Fruit fly (Drosophila melanogaster) whole organism, embryonic: Measurements from ENCODE around the gene CG5235.
A peak's percentile ranks its signal among the peaks of the same experiment; 100 is the strongest.

Source experiments
- Aef1 ChIP-seq: fragments of 200-800 bp; sonication (Bioruptor generic); IDR thresholded peaks from 3 replicates; pipeline ENCODE4 v1.3.6; 2022; ENCODE audit warnings: missing biosample characterization, missing genetic modification characterization
- CG10209 ChIP-seq: fragments of 200-800 bp; sonication (Bioruptor generic); optimal IDR thresholded peaks from 3 replicates; lab custom pipeline; 2017; ENCODE audit warnings: missing biosample characterization, mild to moderate bottlenecking, missing genetic modification characterization, missing genetic modification reagents
- CG12942 ChIP-seq: fragments of 200-800 bp; sonication (Bioruptor generic); optimal IDR thresholded peaks from 3 replicates; lab custom pipeline; 2016; ENCODE audit warnings: missing biosample characterization, missing genetic modification characterization
- CG13287 ChIP-seq: fragments of 200-800 bp; sonication (Bioruptor generic); IDR thresholded peaks from 2 replicates; pipeline ENCODE4 v1.3.6; 2022; ENCODE audit warnings: missing biosample characterization, missing genetic modification characterization; ENCODE audit not compliant: partially characterized antibody
- CG13894 ChIP-seq: fragments of 200-800 bp; sonication (Bioruptor generic); optimal IDR thresholded peaks from 3 replicates; lab custom pipeline; 2018; ENCODE audit warnings: missing biosample characterization, mild to moderate bottlenecking, missing genetic modification characterization, moderate library complexity
- CG1529 ChIP-seq: fragments of 200-800 bp; sonication (Bioruptor generic); optimal IDR thresholded peaks from 3 replicates; lab custom pipeline; 2018; ENCODE audit warnings: missing biosample characterization, missing genetic modification characterization
- CG17385 ChIP-seq: fragments of 200-800 bp; sonication (Bioruptor generic); optimal IDR thresholded peaks from 3 replicates; lab custom pipeline; 2018; ENCODE audit warnings: missing biosample characterization, mild to moderate bottlenecking, missing genetic modification characterization
- CG17802 ChIP-seq: fragments of 200-800 bp; sonication (Bioruptor generic); optimal IDR thresholded peaks from 2 replicates; lab custom pipeline; 2018; ENCODE audit warnings: missing biosample characterization, mild to moderate bottlenecking, missing genetic modification characterization, moderate library complexity
- CG18262 ChIP-seq: fragments of 200-800 bp; optimal IDR thresholded peaks from 3 replicates; lab custom pipeline; 2019; ENCODE audit warnings: missing biosample characterization, mild to moderate bottlenecking, missing genetic modification characterization, moderate library complexity
- CG32767 ChIP-seq: fragments of 200-800 bp; sonication (Bioruptor generic); IDR thresholded peaks from 2 replicates; pipeline ENCODE4 v1.3.6; 2022; ENCODE audit warnings: missing biosample characterization, missing genetic modification characterization
- CG3407 ChIP-seq: fragments of 200-800 bp; sonication (Bioruptor generic); optimal IDR thresholded peaks from 2 replicates; lab custom pipeline; 2018; ENCODE audit warnings: missing biosample characterization, mild to moderate bottlenecking, missing genetic modification characterization
- CG34422 ChIP-seq: fragments of 200-800 bp; sonication (Bioruptor generic); IDR thresholded peaks from 3 replicates; pipeline ENCODE4 v1.3.6; 2022; ENCODE audit warnings: missing biosample characterization, missing genetic modification characterization
- CG3995 ChIP-seq: fragments of 200-800 bp; sonication (Bioruptor generic); optimal IDR thresholded peaks from 3 replicates; lab custom pipeline; 2016; ENCODE audit warnings: missing biosample characterization, missing genetic modification characterization
- CG7928 ChIP-seq: fragments of 200-800 bp; sonication (Bioruptor generic); optimal IDR thresholded peaks from 2 replicates; lab custom pipeline; 2017; ENCODE audit warnings: missing biosample characterization, mild to moderate bottlenecking, missing genetic modification characterization
- CG7963 ChIP-seq: fragments of 200-800 bp; sonication (Bioruptor generic); IDR thresholded peaks from 3 replicates; pipeline ENCODE4 v1.3.6; 2022; ENCODE audit warnings: missing biosample characterization, missing genetic modification characterization; ENCODE audit not compliant: partially characterized antibody
- CG8290 ChIP-seq, 3 experiments: fragments of 200-800 bp; sonication (Bioruptor generic); optimal IDR thresholded peaks; 2 replicates each; lab custom pipeline; 2016 to 2019; ENCODE audit warnings: missing biosample characterization in 3 of 3, missing genetic modification characterization in 3 of 3, mild to moderate bottlenecking in 2 of 3, moderate library complexity in 1 of 3
- CG8924 ChIP-seq: fragments of 200-800 bp; optimal IDR thresholded peaks from 3 replicates; lab custom pipeline; 2019; ENCODE audit warnings: missing biosample characterization, mild to moderate bottlenecking, missing genetic modification characterization, moderate library complexity
- CG8944 ChIP-seq: fragments of 200-800 bp; sonication (Bioruptor generic); optimal IDR thresholded peaks from 3 replicates; lab custom pipeline; 2016; ENCODE audit warnings: missing biosample characterization, missing genetic modification characterization
- CG9797 ChIP-seq: fragments of 200-800 bp; sonication (Bioruptor generic); optimal IDR thresholded peaks from 3 replicates; lab custom pipeline; 2018; ENCODE audit warnings: missing biosample characterization, mild to moderate bottlenecking, missing genetic modification characterization
- CTCF ChIP-seq: fragments of 200-800 bp; sonication (Bioruptor generic); optimal IDR thresholded peaks from 2 replicates; lab custom pipeline; 2017; ENCODE audit warnings: missing biosample characterization, mild to moderate bottlenecking, missing genetic modification characterization, moderate library complexity
- CrebB ChIP-seq: fragments of 200-800 bp; sonication (Bioruptor generic); optimal IDR thresholded peaks from 3 replicates; lab custom pipeline; 2018; ENCODE audit warnings: missing biosample characterization, mild to moderate bottlenecking, missing genetic modification characterization
- Drgx ChIP-seq: fragments of 200-800 bp; sonication (Bioruptor generic); IDR thresholded peaks from 2 replicates; pipeline ENCODE4 v1.3.6; 2022; ENCODE audit warnings: missing biosample characterization, missing genetic modification characterization
- E2f1 ChIP-seq: fragments of 200-800 bp; sonication (Bioruptor generic); IDR thresholded peaks from 2 replicates; pipeline ENCODE4 v1.3.6; 2022; ENCODE audit warnings: missing biosample characterization, missing genetic modification characterization
- Fer2 ChIP-seq: fragments of 200-800 bp; sonication (Bioruptor generic); optimal IDR thresholded peaks from 2 replicates; lab custom pipeline; 2018; ENCODE audit warnings: missing biosample characterization, mild to moderate bottlenecking, missing genetic modification characterization, moderate library complexity
- MTF-1 ChIP-seq: fragments of 200-800 bp; sonication (Bioruptor generic); optimal IDR thresholded peaks from 2 replicates; lab custom pipeline; 2018; ENCODE audit warnings: missing biosample characterization, mild to moderate bottlenecking, missing genetic modification characterization, borderline replicate concordance
- NC2β ChIP-seq: fragments of 200-800 bp; sonication (Bioruptor generic); optimal IDR thresholded peaks from 2 replicates; lab custom pipeline; 2016; ENCODE audit warnings: missing biosample characterization, missing genetic modification characterization
- Oaz ChIP-seq: fragments of 200-800 bp; sonication (Bioruptor generic); IDR thresholded peaks from 2 replicates; pipeline ENCODE4 v1.3.6; 2022; ENCODE audit warnings: missing biosample characterization, missing genetic modification characterization
- Scr ChIP-seq: fragments of 200-800 bp; sonication (Bioruptor generic); IDR thresholded peaks from 2 replicates; pipeline ENCODE4 v1.3.6; 2022; ENCODE audit warnings: missing biosample characterization, missing genetic modification characterization; ENCODE audit not compliant: partially characterized antibody
- Sin3A ChIP-seq: fragments of >200 bp; optimal IDR thresholded peaks from 2 replicates; lab custom pipeline; 2018
- Tbp ChIP-seq: fragments of >200 bp; optimal IDR thresholded peaks from 2 replicates; lab custom pipeline; 2018; ENCODE audit warnings: missing biosample characterization, missing genetic modification characterization
- al ChIP-seq: fragments of 200-800 bp; sonication (Bioruptor generic); IDR thresholded peaks from 2 replicates; pipeline ENCODE4 v1.3.6; 2022; ENCODE audit warnings: missing biosample characterization, missing genetic modification characterization
- ap ChIP-seq: fragments of 200-800 bp; sonication (Bioruptor generic); IDR thresholded peaks from 2 replicates; pipeline ENCODE4 v1.3.6; 2022; ENCODE audit warnings: missing biosample characterization, missing genetic modification characterization
- cg ChIP-seq: fragments of 200-800 bp; sonication (Bioruptor generic); optimal IDR thresholded peaks from 3 replicates; lab custom pipeline; 2019; ENCODE audit warnings: missing biosample characterization, mild to moderate bottlenecking, missing genetic modification characterization, moderate library complexity
- chinmo ChIP-seq: fragments of 200-800 bp; sonication (Bioruptor generic); IDR thresholded peaks from 4 replicates; pipeline ENCODE4 v1.3.6; 2022; ENCODE audit warnings: missing biosample characterization, missing genetic modification characterization; ENCODE audit not compliant: partially characterized antibody
- corto ChIP-seq: fragments of 200-800 bp; sonication (Bioruptor generic); optimal IDR thresholded peaks from 2 replicates; lab custom pipeline; 2016; ENCODE audit warnings: missing biosample characterization, mild to moderate bottlenecking, missing genetic modification characterization, moderate library complexity
- crc ChIP-seq: fragments of 200-800 bp; sonication (Bioruptor generic); optimal IDR thresholded peaks from 2 replicates; lab custom pipeline; 2016; ENCODE audit warnings: missing biosample characterization, missing genetic modification characterization
- dati ChIP-seq: fragments of 200-800 bp; sonication (Bioruptor generic); IDR thresholded peaks from 2 replicates; pipeline ENCODE4 v1.3.6; 2022; ENCODE audit warnings: missing biosample characterization, missing genetic modification characterization
- dm ChIP-seq: fragments of 200-800 bp; sonication (Bioruptor generic); optimal IDR thresholded peaks from 3 replicates; lab custom pipeline; 2016; ENCODE audit warnings: missing biosample characterization, missing genetic modification characterization
- eyg ChIP-seq: fragments of 200-800 bp; sonication (Bioruptor generic); optimal IDR thresholded peaks from 3 replicates; lab custom pipeline; 2016; ENCODE audit warnings: missing biosample characterization, missing genetic modification characterization
- grau ChIP-seq: fragments of 200-800 bp; optimal IDR thresholded peaks from 3 replicates; lab custom pipeline; 2019; ENCODE audit warnings: missing biosample characterization, mild to moderate bottlenecking, missing genetic modification characterization, moderate library complexity
- gro ChIP-seq: fragments of 200-800 bp; sonication (Bioruptor generic); optimal IDR thresholded peaks from 2 replicates; lab custom pipeline; 2016; ENCODE audit warnings: missing biosample characterization, missing genetic modification characterization
- gsb-n ChIP-seq: fragments of 200-800 bp; sonication (Bioruptor generic); optimal IDR thresholded peaks from 3 replicates; lab custom pipeline; 2018; ENCODE audit warnings: missing biosample characterization, mild to moderate bottlenecking, missing genetic modification characterization
- jumu ChIP-seq: fragments of 200-800 bp; sonication (Bioruptor generic); optimal IDR thresholded peaks from 3 replicates; lab custom pipeline; 2016; ENCODE audit warnings: missing biosample characterization, missing genetic modification characterization
- kay ChIP-seq: fragments of 200-800 bp; sonication (Bioruptor generic); optimal IDR thresholded peaks from 2 replicates; lab custom pipeline; 2016; ENCODE audit warnings: missing biosample characterization, missing genetic modification characterization
- ken ChIP-seq: fragments of 200-800 bp; sonication (Bioruptor generic); IDR thresholded peaks from 3 replicates; pipeline ENCODE4 v1.3.6; 2022; ENCODE audit warnings: missing biosample characterization, missing genetic modification characterization
- knrl ChIP-seq: fragments of 200-800 bp; sonication (Bioruptor generic); IDR thresholded peaks from 3 replicates; pipeline ENCODE4 v1.3.6; 2022; ENCODE audit warnings: missing biosample characterization, missing genetic modification characterization; ENCODE audit not compliant: partially characterized antibody
- maf-S ChIP-seq: fragments of 200-800 bp; sonication (Bioruptor generic); optimal IDR thresholded peaks from 2 replicates; lab custom pipeline; 2016; ENCODE audit warnings: missing biosample characterization, missing genetic modification characterization
- mirr ChIP-seq: fragments of 200-800 bp; sonication (Bioruptor generic); optimal IDR thresholded peaks from 3 replicates; lab custom pipeline; 2018; ENCODE audit warnings: missing biosample characterization, mild to moderate bottlenecking, missing genetic modification characterization
- onecut ChIP-seq: fragments of 200-800 bp; sonication (Bioruptor generic); IDR thresholded peaks from 2 replicates; pipeline ENCODE4 v1.3.6; 2022; ENCODE audit warnings: missing biosample characterization, missing genetic modification characterization
- pnt ChIP-seq: fragments of 200-800 bp; sonication (Bioruptor generic); optimal IDR thresholded peaks from 3 replicates; lab custom pipeline; 2016; ENCODE audit warnings: missing biosample characterization, missing genetic modification characterization
- rib ChIP-seq: fragments of 200-800 bp; sonication (Bioruptor generic); IDR thresholded peaks from 2 replicates; pipeline ENCODE4 v1.3.6; 2022; ENCODE audit warnings: missing biosample characterization, missing genetic modification characterization
- yki ChIP-seq: fragments of >200 bp; optimal IDR thresholded peaks from 3 replicates; lab custom pipeline; 2018

The CG5235 gene

dm6 chr3L:16045831-16046336 lies 44.3 kb downstream of the CG5235 start (continued):
- peak; percentile 78 for TF ChIP-seq CG8290 (GFP tag; optimal IDR thresholded peaks at IDR 0.05; lab: Kevin White, UChicago)
- peak in 1 of 2 experiments; percentile 94 for TF ChIP-seq CG8290 (tag; optimal IDR thresholded peaks at IDR 0.05; lab: Kevin White, UChicago)
- TF ChIP-seq CG10209 (GFP tag; lab: Kevin White, UChicago) = peak; percentile 91
- peak; percentile 97 for TF ChIP-seq Drgx (GFP tag; lab: Robert Waterston, UW)
- peak; percentile 93 for TF ChIP-seq gro (GFP tag; lab: Kevin White, UChicago)
- peak; percentile 90 for TF ChIP-seq CG32767 (GFP tag; lab: Robert Waterston, UW)
- TF ChIP-seq Aef1 (GFP tag; lab: Robert Waterston, UW) = peak; percentile 82
- TF ChIP-seq chinmo (GFP tag; lab: Robert Waterston, UW) = no peak
- peak; percentile 62 for TF ChIP-seq onecut (GFP tag; lab: Robert Waterston, UW)
- no peak for TF ChIP-seq Tbp (GFP tag; lab: Kevin White, UChicago)
- peak; percentile 78 for TF ChIP-seq pnt
- TF ChIP-seq CG12942 (GFP tag; lab: Kevin White, UChicago) = peak; percentile 82
- no peak for TF ChIP-seq knrl (GFP tag; lab: Robert Waterston, UW)
- peak; percentile 79 for TF ChIP-seq dati (GFP tag; lab: Robert Waterston, UW)
- peak; percentile 10 for TF ChIP-seq CG17802 (tag; lab: Kevin White, UChicago)
- peak; percentile 93 for TF ChIP-seq jumu (GFP tag; lab: Kevin White, UChicago)
- TF ChIP-seq mirr = peak; percentile 85
- peak; percentile 82 for TF ChIP-seq CG8944
- TF ChIP-seq NC2β = peak; percentile 85
- TF ChIP-seq CG13287 = no peak
- TF ChIP-seq ap (GFP tag; lab: Robert Waterston, UW) = peak; percentile 88
- TF ChIP-seq CG8924 (tag; lab: Kevin White, UChicago) = peak; percentile 92
- peak; percentile 6 for TF ChIP-seq CG9797 (GFP tag; lab: Kevin White, UChicago)
- TF ChIP-seq cg = peak; percentile 83
- TF ChIP-seq kay (GFP tag; lab: Kevin White, UChicago) = peak; percentile 62
- TF ChIP-seq Scr (GFP tag; lab: Robert Waterston, UW) = no peak
- peak; percentile 87 for TF ChIP-seq Fer2 (tag; lab: Kevin White, UChicago)
- peak; percentile 92 for TF ChIP-seq CG34422 (GFP tag; lab: Robert Waterston, UW)
- TF ChIP-seq gsb-n (tag; lab: Kevin White, UChicago) = peak; percentile 95
- TF ChIP-seq CG18262 (tag; lab: Kevin White, UChicago) = peak; percentile 95
- TF ChIP-seq CrebB (tag; lab: Kevin White, UChicago) = peak; percentile 94
- TF ChIP-seq Sin3A (lab: Kevin White, UChicago) = no peak
- TF ChIP-seq grau (tag; lab: Kevin White, UChicago) = peak; percentile 91
- TF ChIP-seq Oaz = peak; percentile 83
- peak; percentile 88 for TF ChIP-seq rib (GFP tag; lab: Robert Waterston, UW)
- TF ChIP-seq ken (GFP tag; lab: Robert Waterston, UW) = peak; percentile 85
- peak; percentile 97 for TF ChIP-seq corto (GFP tag; lab: Kevin White, UChicago)
- TF ChIP-seq E2f1 = peak; percentile 94
- TF ChIP-seq CG13894 (tag; lab: Kevin White, UChicago) = peak; percentile 94
- peak; percentile 91 for TF ChIP-seq crc (GFP tag; lab: Kevin White, UChicago)
- TF ChIP-seq CG3407 (GFP tag; lab: Kevin White, UChicago) = peak; percentile 81
- peak; percentile 86 for TF ChIP-seq MTF-1 (GFP tag; lab: Kevin White, UChicago)
- TF ChIP-seq CTCF (GFP tag; lab: Kevin White, UChicago) = peak; percentile 39
- peak; percentile 89 for TF ChIP-seq CG1529 (GFP tag; lab: Kevin White, UChicago)
- TF ChIP-seq yki (lab: Kevin White, UChicago) = no peak
- peak; percentile 73 for TF ChIP-seq dm (GFP tag; lab: Kevin White, UChicago)
- TF ChIP-seq CG7963 (GFP tag; lab: Robert Waterston, UW) = no peak
- TF ChIP-seq CG17385 = peak; percentile 94
- peak; percentile 82 for TF ChIP-seq al
- peak; percentile 61 for TF ChIP-seq CG7928 (GFP tag; lab: Kevin White, UChicago)
- TF ChIP-seq maf-S (GFP tag; lab: Kevin White, UChicago) = peak; percentile 91
- TF ChIP-seq CG3995 (GFP tag; lab: Kevin White, UChicago) = peak; percentile 57
- TF ChIP-seq eyg (GFP tag; lab: Kevin White, UChicago) = peak; percentile 88
